Fruit fly (Drosophila melanogaster) whole organism, prepupa: ENCODE measurements around the gene p.

Source experiments
- Blimp-1 ChIP-seq: fragments of 200-800 bp; sonication (Bioruptor generic); optimal IDR thresholded peaks from 3 replicates; lab custom pipeline; 2017; ENCODE audit warnings: missing biosample characterization, missing genetic modification characterization, mild to moderate bottlenecking, moderate library complexity, missing genetic modification reagents
- CG10631 ChIP-seq: fragments of 200-800 bp; sonication (Bioruptor generic); optimal IDR thresholded peaks from 2 replicates; lab custom pipeline; 2016; ENCODE audit warnings: missing biosample characterization, missing genetic modification characterization
- CG10669 ChIP-seq: fragments of 200-800 bp; sonication (Bioruptor generic); optimal IDR thresholded peaks from 3 replicates; lab custom pipeline; 2018; ENCODE audit warnings: missing biosample characterization, mild to moderate bottlenecking, missing genetic modification characterization, moderate library complexity
- CG11294 ChIP-seq: fragments of 200-800 bp; sonication (Bioruptor generic); IDR thresholded peaks from 2 replicates; pipeline ENCODE4 v1.3.6; 2022; ENCODE audit warnings: missing biosample characterization, missing genetic modification characterization
- CG11902 ChIP-seq: fragments of 200-800 bp; sonication (Bioruptor generic); optimal IDR thresholded peaks from 3 replicates; lab custom pipeline; 2016; ENCODE audit warnings: missing biosample characterization, missing genetic modification characterization
- CG15336 ChIP-seq: fragments of 200-800 bp; sonication (Bioruptor generic); IDR thresholded peaks from 2 replicates; pipeline ENCODE4 v1.3.6; 2022; ENCODE audit warnings: missing biosample characterization, missing genetic modification characterization
- CG1621 ChIP-seq: fragments of 200-800 bp; sonication (Bioruptor generic); optimal IDR thresholded peaks from 3 replicates; lab custom pipeline; 2018; ENCODE audit warnings: missing biosample characterization, mild to moderate bottlenecking, missing genetic modification characterization
- CG16779 ChIP-seq: fragments of 200-800 bp; sonication (Bioruptor generic); optimal IDR thresholded peaks from 3 replicates; lab custom pipeline; 2017; ENCODE audit warnings: missing biosample characterization, mild to moderate bottlenecking, missing genetic modification characterization
- CG3032 ChIP-seq: fragments of 200-800 bp; optimal IDR thresholded peaks from 2 replicates; lab custom pipeline; 2019; ENCODE audit warnings: missing biosample characterization, mild to moderate bottlenecking, missing genetic modification characterization, moderate library complexity
- CG31627 ChIP-seq: fragments of 200-800 bp; sonication (Bioruptor generic); optimal IDR thresholded peaks from 3 replicates; lab custom pipeline; 2016; ENCODE audit warnings: missing biosample characterization, missing genetic modification characterization
- CG32006 ChIP-seq: fragments of 200-800 bp; sonication (Bioruptor generic); optimal IDR thresholded peaks from 3 replicates; lab custom pipeline; 2017; ENCODE audit warnings: missing biosample characterization, mild to moderate bottlenecking, missing genetic modification characterization
- CG34406 ChIP-seq: fragments of 200-800 bp; sonication (Bioruptor generic); optimal IDR thresholded peaks from 3 replicates; lab custom pipeline; 2016; ENCODE audit warnings: missing biosample characterization, missing genetic modification characterization
- CG3919 ChIP-seq: fragments of 200-800 bp; sonication (Bioruptor generic); optimal IDR thresholded peaks from 3 replicates; lab custom pipeline; 2016; ENCODE audit warnings: missing biosample characterization, missing genetic modification characterization
- CG4318 ChIP-seq: fragments of 200-800 bp; sonication (Bioruptor generic); optimal IDR thresholded peaks from 3 replicates; lab custom pipeline; 2017; ENCODE audit warnings: missing biosample characterization, mild to moderate bottlenecking, missing genetic modification characterization
- CG6163 ChIP-seq: fragments of 200-800 bp; sonication (Bioruptor generic); IDR thresholded peaks from 3 replicates; pipeline ENCODE4 v1.3.6; 2022; ENCODE audit warnings: missing biosample characterization, missing genetic modification characterization
- CG6792 ChIP-seq: fragments of 200-800 bp; sonication (Bioruptor generic); optimal IDR thresholded peaks from 3 replicates; lab custom pipeline; 2016; ENCODE audit warnings: missing biosample characterization, missing genetic modification characterization
- CG6808 ChIP-seq: fragments of 200-800 bp; sonication (Bioruptor generic); optimal IDR thresholded peaks from 3 replicates; lab custom pipeline; 2017; ENCODE audit warnings: missing biosample characterization, missing genetic modification characterization, mild to moderate bottlenecking, moderate library complexity, missing genetic modification reagents
- CG7368 ChIP-seq: fragments of 200-800 bp; sonication (Bioruptor generic); optimal IDR thresholded peaks from 3 replicates; lab custom pipeline; 2016; ENCODE audit warnings: missing biosample characterization, missing genetic modification characterization
- CG8119 ChIP-seq: fragments of 200-800 bp; sonication (Bioruptor generic); IDR thresholded peaks from 3 replicates; pipeline ENCODE4 v1.3.6; 2022; ENCODE audit warnings: missing biosample characterization, missing genetic modification characterization
- CG8319 ChIP-seq: fragments of 200-800 bp; sonication (Bioruptor generic); optimal IDR thresholded peaks from 3 replicates; lab custom pipeline; 2016; ENCODE audit warnings: missing biosample characterization, missing genetic modification characterization
- CG8632 ChIP-seq: fragments of 200-800 bp; sonication (Bioruptor generic); optimal IDR thresholded peaks from 3 replicates; lab custom pipeline; 2016; ENCODE audit warnings: missing biosample characterization, missing genetic modification characterization
- CG9139 ChIP-seq: fragments of 200-800 bp; sonication (Bioruptor generic); optimal IDR thresholded peaks from 3 replicates; lab custom pipeline; 2017; ENCODE audit warnings: missing biosample characterization, mild to moderate bottlenecking, missing genetic modification characterization
- Eip75B ChIP-seq: fragments of 200-800 bp; sonication (Bioruptor generic); optimal IDR thresholded peaks from 3 replicates; lab custom pipeline; 2016; ENCODE audit warnings: missing biosample characterization, missing genetic modification characterization
- Eip78C ChIP-seq: fragments of 200-800 bp; sonication (Bioruptor generic); peaks from one replicate; lab custom pipeline; 2016; ENCODE audit warnings: missing biosample characterization, missing genetic modification characterization
- Eip93F ChIP-seq: fragments of 200-800 bp; sonication (Bioruptor generic); optimal IDR thresholded peaks from 2 replicates; lab custom pipeline; 2016; ENCODE audit warnings: missing biosample characterization, mild to moderate bottlenecking, missing genetic modification characterization
- Ets21C ChIP-seq: fragments of 200-800 bp; sonication (Bioruptor generic); optimal IDR thresholded peaks from 3 replicates; lab custom pipeline; 2016; ENCODE audit warnings: missing biosample characterization, missing genetic modification characterization
- Ets96B ChIP-seq: fragments of 200-800 bp; optimal IDR thresholded peaks from 2 replicates; lab custom pipeline; 2019; ENCODE audit warnings: missing biosample characterization, mild to moderate bottlenecking, missing genetic modification characterization, moderate library complexity
- Gug ChIP-seq: fragments of 200-800 bp; sonication (Bioruptor generic); IDR thresholded peaks from 2 replicates; pipeline ENCODE4 v1.3.6; 2022; ENCODE audit warnings: missing biosample characterization, missing genetic modification characterization
- Hr38 ChIP-seq: sonication (Bioruptor generic); optimal IDR thresholded peaks from 2 replicates; lab custom pipeline; 2016; ENCODE audit warnings: missing biosample characterization, missing genetic modification characterization
- Hr39 ChIP-seq: fragments of 200-800 bp; sonication (Bioruptor generic); optimal IDR thresholded peaks from 2 replicates; lab custom pipeline; 2016; ENCODE audit warnings: missing biosample characterization, missing genetic modification characterization
- Hr4 ChIP-seq: fragments of 200-800 bp; sonication (Bioruptor generic); optimal IDR thresholded peaks from 3 replicates; lab custom pipeline; 2016; ENCODE audit warnings: missing biosample characterization, missing genetic modification characterization
- Lpt ChIP-seq: fragments of 200-800 bp; sonication (Bioruptor generic); optimal IDR thresholded peaks from 3 replicates; lab custom pipeline; 2016; ENCODE audit warnings: missing biosample characterization, missing genetic modification characterization
- Met ChIP-seq: fragments of 200-800 bp; sonication (Bioruptor generic); optimal IDR thresholded peaks from 3 replicates; lab custom pipeline; 2016; ENCODE audit warnings: missing biosample characterization, missing genetic modification characterization
- OdsH ChIP-seq: fragments of 200-800 bp; sonication (Bioruptor generic); optimal IDR thresholded peaks from 3 replicates; lab custom pipeline; 2016; ENCODE audit warnings: missing biosample characterization, missing genetic modification characterization
- Sox14 ChIP-seq: fragments of 200-800 bp; sonication (Bioruptor generic); optimal IDR thresholded peaks from 3 replicates; lab custom pipeline; 2016; ENCODE audit warnings: missing biosample characterization, missing genetic modification characterization
- Sox15 ChIP-seq: fragments of 200-800 bp; sonication (Bioruptor generic); optimal IDR thresholded peaks from 3 replicates; lab custom pipeline; 2016; ENCODE audit warnings: missing biosample characterization, missing genetic modification characterization
- achi ChIP-seq: fragments of 200-800 bp; sonication (Bioruptor generic); optimal IDR thresholded peaks from 3 replicates; lab custom pipeline; 2016; ENCODE audit warnings: missing biosample characterization, missing genetic modification characterization
- dac ChIP-seq: fragments of 200-800 bp; sonication (Bioruptor generic); optimal IDR thresholded peaks from 2 replicates; lab custom pipeline; 2017; ENCODE audit warnings: missing biosample characterization, mild to moderate bottlenecking, missing genetic modification characterization
- dsx ChIP-seq: fragments of 200-800 bp; optimal IDR thresholded peaks from 3 replicates; lab custom pipeline; 2019; ENCODE audit warnings: missing biosample characterization, mild to moderate bottlenecking, missing genetic modification characterization, moderate library complexity; ENCODE audit not compliant: poor library complexity, severe bottlenecking
- eg ChIP-seq: fragments of 200-800 bp; sonication (Bioruptor generic); IDR thresholded peaks from 3 replicates; pipeline ENCODE4 v1.3.6; 2022; ENCODE audit warnings: missing biosample characterization, missing genetic modification characterization
- esn ChIP-seq: fragments of 200-800 bp; sonication (Bioruptor generic); optimal IDR thresholded peaks from 2 replicates; lab custom pipeline; 2016; ENCODE audit warnings: missing biosample characterization, mild to moderate bottlenecking, missing genetic modification characterization, moderate library complexity
- fd85E ChIP-seq: fragments of 200-800 bp; sonication (Bioruptor generic); optimal IDR thresholded peaks from 3 replicates; lab custom pipeline; 2016; ENCODE audit warnings: missing biosample characterization, missing genetic modification characterization
- fkh ChIP-seq: fragments of 200-800 bp; sonication (Bioruptor generic); optimal IDR thresholded peaks from 3 replicates; lab custom pipeline; 2017; ENCODE audit warnings: missing biosample characterization, mild to moderate bottlenecking, missing genetic modification characterization, moderate library complexity
- lz ChIP-seq: fragments of 200-800 bp; sonication (Bioruptor generic); optimal IDR thresholded peaks from 3 replicates; lab custom pipeline; 2016; ENCODE audit warnings: missing biosample characterization, missing genetic modification characterization
- net ChIP-seq: fragments of 200-800 bp; sonication (Bioruptor generic); optimal IDR thresholded peaks from 3 replicates; lab custom pipeline; 2016; ENCODE audit warnings: missing biosample characterization, missing genetic modification characterization
- pdm3 ChIP-seq: fragments of 200-800 bp; sonication (Bioruptor generic); optimal IDR thresholded peaks from 3 replicates; lab custom pipeline; 2016; ENCODE audit warnings: missing biosample characterization, missing genetic modification characterization
- salr ChIP-seq, 2 experiments: fragments of 200-800 bp; sonication (Bioruptor generic); optimal IDR thresholded peaks; 3 replicates each; lab custom pipeline; 2016 to 2018; ENCODE audit warnings: missing biosample characterization in 2 of 2, missing genetic modification characterization in 2 of 2, mild to moderate bottlenecking in 1 of 2
- svp ChIP-seq: fragments of 200-800 bp; sonication (Bioruptor generic); peaks from one replicate; lab custom pipeline; 2016; ENCODE audit warnings: missing biosample characterization, missing genetic modification characterization
- topi ChIP-seq: fragments of 200-800 bp; sonication (Bioruptor generic); optimal IDR thresholded peaks from 3 replicates; lab custom pipeline; 2016; ENCODE audit warnings: missing biosample characterization, missing genetic modification characterization

p gene

DNA sequence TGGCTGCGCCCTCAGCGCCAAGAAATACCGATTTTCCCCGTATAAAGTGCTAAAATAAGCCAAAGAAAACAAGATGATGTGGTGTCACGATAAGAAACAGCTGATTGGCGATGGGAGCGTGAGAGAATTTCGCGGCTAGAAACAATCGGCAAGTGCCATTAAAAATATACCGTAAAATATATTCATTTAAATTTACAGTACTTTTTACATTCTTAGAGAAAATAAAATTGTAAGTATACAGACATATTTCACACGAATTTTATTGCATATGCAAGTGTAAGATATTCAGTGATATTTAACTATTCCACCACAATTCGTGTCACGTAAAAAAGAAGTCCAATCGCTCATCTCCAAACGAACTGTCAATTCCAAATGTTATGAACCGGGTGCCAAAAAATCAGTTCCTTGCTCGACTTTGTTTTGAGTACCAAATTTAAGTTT lies 6.1 kb upstream of the p start, which contains the start of the genes Unc50, CG11755 and CG8043 (continued):
- TF ChIP-seq esn = peak; percentile 86
- peak; percentile 94 for TF ChIP-seq svp
- TF ChIP-seq CG8119 (GFP tag; lab: Robert Waterston, UW) = peak; percentile 51; the same call in 1 of the 3 replicates
- no peak for TF ChIP-seq CG1621 (tag; lab: Kevin White, UChicago)
- peak; percentile 52; the same call in 2 of the 3 replicates for TF ChIP-seq eg
- TF ChIP-seq CG6808 (GFP tag; lab: Kevin White, UChicago) = no peak
- peak; percentile 34 for TF ChIP-seq CG7368 (GFP tag; lab: Kevin White, UChicago)
- TF ChIP-seq fd85E (GFP tag; lab: Kevin White, UChicago) = peak; percentile 24
- TF ChIP-seq Hr38 (GFP tag; lab: Kevin White, UChicago) = no peak
- peak; percentile 83 for TF ChIP-seq lz (GFP tag; lab: Kevin White, UChicago)
- peak; percentile 77 for TF ChIP-seq CG10631 (GFP tag; lab: Kevin White, UChicago)
- TF ChIP-seq achi (GFP tag; lab: Kevin White, UChicago) = peak; percentile 98
- TF ChIP-seq Ets96B (tag; lab: Kevin White, UChicago) = peak; percentile 74
- peak; percentile 67 for TF ChIP-seq CG6163
- TF ChIP-seq OdsH (GFP tag; lab: Kevin White, UChicago) = peak; percentile 81
- TF ChIP-seq dac (GFP tag; lab: Kevin White, UChicago) = peak; percentile 40
- TF ChIP-seq Sox14 (GFP tag; lab: Kevin White, UChicago) = peak; percentile 83
- TF ChIP-seq CG8632 (GFP tag; lab: Kevin White, UChicago) = peak; percentile 44
- TF ChIP-seq Hr39 (GFP tag; lab: Kevin White, UChicago) = peak; percentile 79
- no peak; the same call in 1 of the 2 replicates for TF ChIP-seq CG11294 (GFP tag; lab: Robert Waterston, UW)
- TF ChIP-seq CG34406 (GFP tag; lab: Kevin White, UChicago) = peak; percentile 56
- TF ChIP-seq pdm3 = peak; percentile 77
- TF ChIP-seq Lpt (GFP tag; lab: Kevin White, UChicago) = peak; percentile 14
- TF ChIP-seq CG8319 (GFP tag; lab: Kevin White, UChicago) = peak; percentile 41
- no peak for TF ChIP-seq net (GFP tag; lab: Kevin White, UChicago)
- peak in 1 of 2 experiments; percentile 24 for TF ChIP-seq salr (GFP tag; optimal IDR thresholded peaks at IDR 0.05; lab: Kevin White, UChicago)
- no peak for TF ChIP-seq CG4318 (GFP tag; lab: Kevin White, UChicago)
- TF ChIP-seq, all 60 proteins: peak for 43

DNA sequence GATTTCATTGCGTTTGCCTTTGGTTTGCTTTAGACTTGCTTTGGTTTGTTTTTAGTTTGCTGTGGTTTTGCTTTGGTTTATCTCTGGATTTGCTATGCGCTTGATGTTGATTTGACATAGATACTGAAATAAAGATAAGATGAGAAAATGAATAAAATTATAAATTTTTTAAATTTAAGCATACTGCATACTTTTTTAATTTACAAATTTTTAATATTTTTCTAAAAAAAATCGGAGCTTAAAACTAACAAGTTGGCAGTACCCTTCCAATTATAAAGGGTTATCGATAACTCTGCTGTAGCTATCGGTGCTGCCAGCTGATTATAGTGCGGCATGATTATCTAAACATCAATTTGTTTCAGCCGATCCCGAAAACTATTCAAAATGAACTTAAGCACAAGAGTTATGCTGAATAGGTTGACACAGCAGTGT lies 3.3 kb upstream of the p start, which contains the start of gene mRpL19:
TSS of gene mRpL19 (plus strand) at position 307 of the 432 bp plus-strand sequence.
- TF ChIP-seq Hr4 (GFP tag; lab: Kevin White, UChicago) (peak; percentile 9), Eip75B (peak; percentile 1), Met (GFP tag; lab: Kevin White, UChicago) (peak; percentile 6), fkh (GFP tag; lab: Kevin White, UChicago) (no peak), CG8119 (GFP tag; lab: Robert Waterston, UW) (no peak), OdsH (GFP tag; lab: Kevin White, UChicago) (peak; percentile 13), CG8319 (GFP tag; lab: Kevin White, UChicago) (no peak), CG1621 (tag; lab: Kevin White, UChicago) (no peak), Gug (GFP tag; lab: Robert Waterston, UW) (no peak), CG9139 (GFP tag; lab: Kevin White, UChicago) (no peak), Eip93F (no peak), CG16779 (tag; lab: Kevin White, UChicago) (no peak), CG3919 (GFP tag; lab: Kevin White, UChicago) (no peak), CG34406 (GFP tag; lab: Kevin White, UChicago) (no peak), Ets21C (no peak), CG32006 (GFP tag; lab: Kevin White, UChicago) (no peak), CG31627 (no peak), CG7368 (GFP tag; lab: Kevin White, UChicago) (no peak), net (GFP tag; lab: Kevin White, UChicago) (no peak), CG10669 (GFP tag; lab: Kevin White, UChicago) (no peak), CG11294 (GFP tag; lab: Robert Waterston, UW) (no peak), dsx (GFP tag; lab: Kevin White, UChicago) (no peak), CG15336 (GFP tag; lab: Robert Waterston, UW) (peak; percentile 10; the same call in 1 of the 2 replicates), Hr38 (GFP tag; lab: Kevin White, UChicago) (no peak), lz (GFP tag; lab: Kevin White, UChicago) (no peak), dac (GFP tag; lab: Kevin White, UChicago) (no peak), Sox15 (GFP tag; lab: Kevin White, UChicago) (no peak), CG6792 (GFP tag; lab: Kevin White, UChicago) (no peak), CG4318 (GFP tag; lab: Kevin White, UChicago) (no peak), topi (GFP tag; lab: Kevin White, UChicago) (no peak), Eip78C (peak; percentile 85), esn (peak; percentile 31), CG11902 (GFP tag; lab: Kevin White, UChicago) (no peak), CG3032 (tag; lab: Kevin White, UChicago) (peak; percentile 46), Blimp-1 (GFP tag; lab: Kevin White, UChicago) (no peak)
